Fruit fly (Drosophila melanogaster): Measurements from ENCODE around the gene Sr-CIV.
A peak's percentile ranks its signal among the peaks of the same experiment; 100 is the strongest.

Sr-CIV gene

dm6 chr2L:3545033-3545666, 21.3 kb upstream of the Sr-CIV start (continued):
- TF ChIP-seq HLH3B (GFP tag; IDR thresholded peaks at IDR 0.05) (no peak), Hmx (GFP tag; optimal IDR thresholded peaks at IDR 0.05) (no peak), Dll (GFP tag; IDR thresholded peaks at IDR 0.05; ENCODE audit: partially characterized antibody) (peak; percentile 62; the same call in 3 of the 4 replicates)

DNA sequence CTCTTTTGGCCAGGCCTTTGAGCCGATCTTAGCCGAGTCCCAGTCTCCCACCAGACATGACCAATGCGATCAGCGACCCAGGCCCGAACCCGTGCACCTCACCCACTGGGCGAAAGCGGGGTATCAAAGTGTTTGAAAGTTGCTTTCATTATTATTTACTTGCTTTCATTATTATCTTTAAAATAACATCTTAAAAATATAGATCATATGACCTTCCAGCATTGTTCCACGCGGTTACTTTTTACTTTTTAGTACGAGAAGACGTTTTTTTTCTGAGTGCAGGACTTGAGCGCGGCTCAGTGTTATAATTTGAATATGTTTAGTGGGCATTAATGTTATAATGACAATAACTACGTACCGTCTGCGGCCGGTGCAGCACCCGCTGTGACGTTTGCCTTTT, 19.2 kb upstream of the Sr-CIV start:
- no peak for TF ChIP-seq stwl (tag; optimal IDR thresholded peaks at IDR 0.05)
- no peak for TF ChIP-seq CG4820 (GFP tag; optimal IDR thresholded peaks at IDR 0.05)
- TF ChIP-seq Trl (optimal IDR thresholded peaks at IDR 0.05): no peak
- no peak for TF ChIP-seq Trl (GFP tag; optimal IDR thresholded peaks at IDR 0.05)
- 0 out of 2 replicates have a peak, but pooled peaks have one; percentile 15 for TF ChIP-seq CG8765 (GFP tag; IDR thresholded peaks at IDR 0.05)
- peak in 1 of 2 experiments; percentile 14 for TF ChIP-seq bsh (GFP tag; optimal IDR thresholded peaks at IDR 0.05)
- TF ChIP-seq ATbp (GFP tag; optimal IDR thresholded peaks at IDR 0.05): no peak
- peak; percentile 41 for TF ChIP-seq CG10979 (tag; optimal IDR thresholded peaks at IDR 0.05)
- TF ChIP-seq B-H1 (GFP tag; IDR thresholded peaks at IDR 0.05): no peak
- no peak for TF ChIP-seq CG12744 (GFP tag; optimal IDR thresholded peaks at IDR 0.05)
- no peak for TF ChIP-seq CG7745 (tag; optimal IDR thresholded peaks at IDR 0.05)
- TF ChIP-seq CG6254 (GFP tag; optimal IDR thresholded peaks at IDR 0.05): peak; percentile 15
- TF ChIP-seq al (GFP tag; IDR thresholded peaks at IDR 0.05): no peak
- TF ChIP-seq Stat92E (GFP tag; optimal IDR thresholded peaks at IDR 0.05): no peak
- TF ChIP-seq zfh1 (GFP tag; IDR thresholded peaks at IDR 0.05): 0 out of 3 replicates have a peak, but pooled peaks have one; percentile 11
- peak; percentile 28 for TF ChIP-seq Med (GFP tag)
- TF ChIP-seq aop (GFP tag; IDR thresholded peaks at IDR 0.05): no peak
- no peak for TF ChIP-seq wdn (GFP tag; IDR thresholded peaks at IDR 0.05)
- no peak for TF ChIP-seq H15 (GFP tag; IDR thresholded peaks at IDR 0.05)
- no peak for TF ChIP-seq CG10431 (GFP tag; optimal IDR thresholded peaks at IDR 0.05)
- no peak for TF ChIP-seq CG10543 (GFP tag; optimal IDR thresholded peaks at IDR 0.05)
- TF ChIP-seq ara (GFP tag; IDR thresholded peaks at IDR 0.05): no peak
- TF ChIP-seq CG8388 (GFP tag; optimal IDR thresholded peaks at IDR 0.05): peak; percentile 4
- no peak for TF ChIP-seq lbe (GFP tag; optimal IDR thresholded peaks at IDR 0.05)
- TF ChIP-seq Hr78 (GFP tag; optimal IDR thresholded peaks at IDR 0.05): no peak
- 0 out of 2 replicates have a peak, but pooled peaks have one; percentile 43 for TF ChIP-seq vvl (GFP tag; IDR thresholded peaks at IDR 0.05)
- peak; percentile 29 for TF ChIP-seq gem (tag; optimal IDR thresholded peaks at IDR 0.05)
- TF ChIP-seq CG11093 (GFP tag; IDR thresholded peaks at IDR 0.05): no peak
- TF ChIP-seq ttk (GFP tag; IDR thresholded peaks at IDR 0.05): no peak
- peak; percentile 18 for TF ChIP-seq CG17829 (tag; optimal IDR thresholded peaks at IDR 0.05)
- no peak for TF ChIP-seq lov (optimal IDR thresholded peaks at IDR 0.05)
- no peak for TF ChIP-seq lov (GFP tag; IDR thresholded peaks at IDR 0.05)
- no peak for TF ChIP-seq CG9797 (GFP tag; optimal IDR thresholded peaks at IDR 0.05)
- TF ChIP-seq Sry-δ (GFP tag; optimal IDR thresholded peaks at IDR 0.05): no peak
- TF ChIP-seq CG12391 (tag; optimal IDR thresholded peaks at IDR 0.05): peak; percentile 8
- TF ChIP-seq dati (GFP tag; IDR thresholded peaks at IDR 0.05): no peak
- TF ChIP-seq fd96Cb (tag; optimal IDR thresholded peaks at IDR 0.05): peak; percentile 7
- peak; percentile 48 for TF ChIP-seq sens (GFP tag)
- TF ChIP-seq amos (GFP tag; IDR thresholded peaks at IDR 0.05; ENCODE audit: partially characterized antibody): no peak
- TF ChIP-seq abd-A (tag; optimal IDR thresholded peaks at IDR 0.05): no peak
- no peak for TF ChIP-seq CkIIα-i1 (GFP tag; IDR thresholded peaks at IDR 0.05)
- TF ChIP-seq CG14667 (GFP tag; IDR thresholded peaks at IDR 0.05): no peak
- no peak for TF ChIP-seq CG9932 (GFP tag; IDR thresholded peaks at IDR 0.05)
- TF ChIP-seq CG31441 (GFP tag; IDR thresholded peaks at IDR 0.05): 0 out of 2 replicates have a peak, but pooled peaks have one; percentile 26
- peak; percentile 24 for TF ChIP-seq phol (tag; optimal IDR thresholded peaks at IDR 0.05)

All from whole organism, embryonic.